Fruit fly (Drosophila melanogaster) whole organism: ENCODE data around the gene Mtr3.

Experiments used
- CG8478 ChIP-seq: fragments of >200 bp; optimal IDR thresholded peaks from 2 replicates; lab custom pipeline; 2018; ENCODE audit warnings: inconsistent platforms
- Dll ChIP-seq: fragments of >200 bp; optimal IDR thresholded peaks from 2 replicates; lab custom pipeline; 2017
- psq ChIP-seq: fragments of >200 bp; optimal IDR thresholded peaks from 2 replicates; lab custom pipeline; 2017

DNA sequence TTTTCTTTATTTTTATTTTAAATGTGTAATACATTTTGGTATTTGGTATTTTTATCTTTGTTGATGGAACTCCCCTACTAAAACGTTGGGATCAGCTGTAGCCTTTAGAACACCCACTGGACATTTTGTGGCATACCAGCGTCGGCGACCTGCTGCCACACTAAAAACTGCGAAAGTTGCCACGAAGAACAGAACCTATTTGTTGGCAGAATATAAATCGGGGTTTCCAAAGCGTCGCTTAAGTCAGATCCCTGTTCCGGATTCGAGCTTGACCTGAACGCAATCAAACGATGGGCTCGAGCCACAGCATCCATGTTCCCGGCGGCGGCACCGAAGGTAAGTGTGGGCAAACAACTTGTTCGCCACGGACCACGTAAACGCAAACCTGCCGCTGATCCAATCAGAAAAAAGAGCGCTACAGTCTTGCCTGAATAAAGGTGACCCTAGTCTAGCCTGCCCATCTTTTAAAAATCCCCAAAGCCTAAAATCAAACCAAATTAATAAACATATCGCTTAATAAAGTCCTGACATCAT lies 11.3 kb upstream of the Mtr3 start, which contains the start of gene Grasp65:
- no peak for TF ChIP-seq CG8478 (lab: Kevin White, UChicago)
- no peak for TF ChIP-seq psq (lab: Kevin White, UChicago)
- no peak for TF ChIP-seq Dll (lab: Kevin White, UChicago)
